Fruit fly (Drosophila melanogaster) whole organism, embryonic: ENCODE measurements around the gene eya.

Experiments used
- Aef1 ChIP-seq: fragments of 200-800 bp; sonication (Bioruptor generic); IDR thresholded peaks from 3 replicates; pipeline ENCODE4 v1.3.6; 2022; ENCODE audit warnings: missing biosample characterization, missing genetic modification characterization
- Asciz ChIP-seq: fragments of 200-800 bp; sonication (Bioruptor generic); optimal IDR thresholded peaks from 2 replicates; lab custom pipeline; 2017; ENCODE audit warnings: missing biosample characterization, mild to moderate bottlenecking, missing genetic modification characterization, missing genetic modification reagents
- Atf3 ChIP-seq: fragments of 200-800 bp; sonication (Bioruptor generic); optimal IDR thresholded peaks from 3 replicates; lab custom pipeline; 2016; ENCODE audit warnings: missing biosample characterization, missing genetic modification characterization
- Bgb ChIP-seq: fragments of 200-800 bp; sonication (Bioruptor generic); IDR thresholded peaks from 2 replicates; pipeline ENCODE4 v1.3.6; 2022; ENCODE audit warnings: missing biosample characterization, missing genetic modification characterization; ENCODE audit not compliant: partially characterized antibody
- CG11504 ChIP-seq: fragments of 200-800 bp; sonication (Bioruptor generic); optimal IDR thresholded peaks from 3 replicates; lab custom pipeline; 2019; ENCODE audit warnings: missing biosample characterization, mild to moderate bottlenecking, missing genetic modification characterization, moderate library complexity
- CG11560 ChIP-seq: fragments of 200-800 bp; sonication (Bioruptor generic); IDR thresholded peaks from 3 replicates; pipeline ENCODE4 v1.3.6; 2022; ENCODE audit warnings: missing biosample characterization, missing genetic modification characterization
- CG13775 ChIP-seq: fragments of 200-800 bp; sonication (Bioruptor generic); optimal IDR thresholded peaks from 3 replicates; lab custom pipeline; 2017; ENCODE audit warnings: missing biosample characterization, mild to moderate bottlenecking, missing genetic modification characterization
- CG1647 ChIP-seq: fragments of 200-800 bp; sonication (Bioruptor generic); optimal IDR thresholded peaks from 3 replicates; lab custom pipeline; 2016; ENCODE audit warnings: missing biosample characterization, missing genetic modification characterization
- CG16779 ChIP-seq: fragments of 200-800 bp; sonication (Bioruptor generic); IDR thresholded peaks from 2 replicates; pipeline ENCODE4 v1.3.6; 2022; ENCODE audit warnings: missing biosample characterization, missing genetic modification characterization
- CG18764 ChIP-seq: fragments of 200-800 bp; sonication (Bioruptor generic); optimal IDR thresholded peaks from 3 replicates; lab custom pipeline; 2016; ENCODE audit warnings: missing biosample characterization, missing genetic modification characterization
- CG2129 ChIP-seq: fragments of 200-800 bp; sonication (Bioruptor generic); IDR thresholded peaks from 2 replicates; pipeline ENCODE4 v1.3.6; 2022; ENCODE audit warnings: missing biosample characterization, missing genetic modification characterization; ENCODE audit not compliant: partially characterized antibody
- CG2875 ChIP-seq: fragments of 200-800 bp; sonication (Bioruptor generic); optimal IDR thresholded peaks from 2 replicates; lab custom pipeline; 2017; ENCODE audit warnings: missing biosample characterization, mild to moderate bottlenecking, missing genetic modification characterization, missing genetic modification reagents
- CG33557 ChIP-seq: fragments of 200-800 bp; sonication (Bioruptor generic); optimal IDR thresholded peaks from 2 replicates; lab custom pipeline; 2019; ENCODE audit warnings: missing biosample characterization, mild to moderate bottlenecking, missing genetic modification characterization, moderate library complexity
- CG34224 ChIP-seq: fragments of 200-800 bp; sonication (Bioruptor generic); IDR thresholded peaks from 3 replicates; pipeline ENCODE4 v1.3.6; 2022; ENCODE audit warnings: missing biosample characterization, missing genetic modification characterization; ENCODE audit not compliant: partially characterized antibody
- CG3995 ChIP-seq: fragments of 200-800 bp; sonication (Bioruptor generic); optimal IDR thresholded peaks from 3 replicates; lab custom pipeline; 2016; ENCODE audit warnings: missing biosample characterization, missing genetic modification characterization
- CG4282 ChIP-seq: fragments of 200-800 bp; sonication (Bioruptor generic); optimal IDR thresholded peaks from 2 replicates; lab custom pipeline; 2016; ENCODE audit warnings: missing biosample characterization, missing genetic modification characterization
- CG8089 ChIP-seq: fragments of 200-800 bp; sonication (Bioruptor generic); optimal IDR thresholded peaks from 3 replicates; lab custom pipeline; 2016; ENCODE audit warnings: missing biosample characterization, missing genetic modification characterization
- CG8388 ChIP-seq: fragments of 200-800 bp; sonication (Bioruptor generic); optimal IDR thresholded peaks from 2 replicates; lab custom pipeline; 2019; ENCODE audit warnings: missing biosample characterization, mild to moderate bottlenecking, missing genetic modification characterization, moderate library complexity
- CG9437 ChIP-seq: fragments of 200-800 bp; sonication (Bioruptor generic); optimal IDR thresholded peaks from 2 replicates; lab custom pipeline; 2018; ENCODE audit warnings: missing biosample characterization, mild to moderate bottlenecking, missing genetic modification characterization
- CG9876 ChIP-seq: fragments of 200-800 bp; sonication (Bioruptor generic); optimal IDR thresholded peaks from 2 replicates; lab custom pipeline; 2016; ENCODE audit warnings: missing biosample characterization, missing genetic modification characterization
- CHES-1-like ChIP-seq: fragments of 200-800 bp; sonication (Bioruptor generic); optimal IDR thresholded peaks from 2 replicates; lab custom pipeline; 2016; ENCODE audit warnings: missing biosample characterization, missing genetic modification characterization
- Chrac-16 ChIP-seq: fragments of 200-800 bp; sonication (Bioruptor generic); optimal IDR thresholded peaks from 3 replicates; lab custom pipeline; 2016; ENCODE audit warnings: missing biosample characterization, missing genetic modification characterization
- Dad ChIP-seq: fragments of 200-800 bp; sonication (Bioruptor generic); optimal IDR thresholded peaks from 3 replicates; lab custom pipeline; 2016; ENCODE audit warnings: missing biosample characterization, missing genetic modification characterization
- E2f1 ChIP-seq: fragments of 200-800 bp; sonication (Bioruptor generic); IDR thresholded peaks from 2 replicates; pipeline ENCODE4 v1.3.6; 2022; ENCODE audit warnings: missing biosample characterization, missing genetic modification characterization
- E2f2 ChIP-seq: fragments of 200-800 bp; sonication (Bioruptor generic); IDR thresholded peaks from 2 replicates; pipeline ENCODE4 v1.3.6; 2022; ENCODE audit warnings: missing biosample characterization, missing genetic modification characterization
- GATAe ChIP-seq: fragments of 200-800 bp; sonication (Bioruptor generic); conservative IDR thresholded peaks from 2 replicates; pipeline ENCODE4 v1.3.6; 2022; ENCODE audit warnings: missing biosample characterization, missing genetic modification characterization
- HLH4C ChIP-seq: fragments of 200-800 bp; sonication (Bioruptor generic); IDR thresholded peaks from 3 replicates; pipeline ENCODE4 v1.3.6; 2022; ENCODE audit warnings: missing biosample characterization, missing genetic modification characterization; ENCODE audit not compliant: partially characterized antibody
- HLHmδ ChIP-seq: fragments of 200-800 bp; sonication (Bioruptor generic); optimal IDR thresholded peaks from 2 replicates; lab custom pipeline; 2018; ENCODE audit warnings: missing biosample characterization, mild to moderate bottlenecking, missing genetic modification characterization, moderate library complexity
- MESR4 ChIP-seq: fragments of 200-800 bp; sonication (Bioruptor generic); optimal IDR thresholded peaks from 2 replicates; lab custom pipeline; 2018; ENCODE audit warnings: missing biosample characterization, mild to moderate bottlenecking, missing genetic modification characterization, moderate library complexity
- Oaz ChIP-seq: fragments of 200-800 bp; sonication (Bioruptor generic); IDR thresholded peaks from 2 replicates; pipeline ENCODE4 v1.3.6; 2022; ENCODE audit warnings: missing biosample characterization, missing genetic modification characterization
- Rfx ChIP-seq: fragments of 200-800 bp; sonication (Bioruptor generic); IDR thresholded peaks from 2 replicates; pipeline ENCODE4 v1.3.6; 2022; ENCODE audit warnings: missing biosample characterization, missing genetic modification characterization
- Side ChIP-seq: fragments of 200-800 bp; sonication (Bioruptor generic); optimal IDR thresholded peaks from 2 replicates; lab custom pipeline; 2016; ENCODE audit warnings: missing biosample characterization, missing genetic modification characterization
- Six4 ChIP-seq: fragments of 200-800 bp; sonication (Bioruptor generic); optimal IDR thresholded peaks from 2 replicates; lab custom pipeline; 2016; ENCODE audit warnings: missing biosample characterization, missing genetic modification characterization
- bsh ChIP-seq, 2 experiments: fragments of 200-800 bp; sonication (Bioruptor generic); optimal IDR thresholded peaks; 2 replicates each; lab custom pipeline; 2017 to 2018; ENCODE audit warnings: mild to moderate bottlenecking in 2 of 2, missing biosample characterization in 2 of 2, missing genetic modification characterization in 2 of 2, moderate library complexity in 1 of 2
- crol ChIP-seq: fragments of 200-800 bp; sonication (Bioruptor generic); IDR thresholded peaks from 2 replicates; pipeline ENCODE4 v1.3.6; 2022; ENCODE audit warnings: missing biosample characterization, missing genetic modification characterization
- dpn ChIP-seq, 2 experiments: fragments of 200-800 bp; sonication (Bioruptor generic); optimal IDR thresholded peaks; 3 replicates each; lab custom pipeline; 2016; ENCODE audit warnings: missing biosample characterization in 2 of 2, missing genetic modification characterization in 2 of 2
- ems ChIP-seq: fragments of 200-800 bp; sonication (Bioruptor generic); optimal IDR thresholded peaks from 3 replicates; lab custom pipeline; 2016; ENCODE audit warnings: missing biosample characterization, missing genetic modification characterization
- fd96Cb ChIP-seq: fragments of 200-800 bp; sonication (Bioruptor generic); optimal IDR thresholded peaks from 2 replicates; lab custom pipeline; 2018; ENCODE audit warnings: missing biosample characterization, mild to moderate bottlenecking, missing genetic modification characterization, moderate library complexity
- hth ChIP-seq: fragments of >200 bp; optimal IDR thresholded peaks from 2 replicates; lab custom pipeline; 2017; ENCODE audit warnings: inconsistent platforms
- ind ChIP-seq: fragments of 200-800 bp; sonication (Bioruptor generic); optimal IDR thresholded peaks from 3 replicates; lab custom pipeline; 2016; ENCODE audit warnings: missing biosample characterization, missing genetic modification characterization
- insv ChIP-seq, 2 experiments: fragments of 200-800 bp; sonication (Bioruptor generic); optimal IDR thresholded peaks; 3 replicates each; lab custom pipeline; 2016 to 2018; ENCODE audit warnings: missing biosample characterization in 2 of 2, missing genetic modification characterization in 2 of 2
- knrl ChIP-seq: fragments of 200-800 bp; sonication (Bioruptor generic); IDR thresholded peaks from 3 replicates; pipeline ENCODE4 v1.3.6; 2022; ENCODE audit warnings: missing biosample characterization, missing genetic modification characterization; ENCODE audit not compliant: partially characterized antibody
- luna ChIP-seq: fragments of 200-800 bp; sonication (Bioruptor generic); optimal IDR thresholded peaks from 2 replicates; lab custom pipeline; 2016; ENCODE audit warnings: missing biosample characterization, missing genetic modification characterization
- nom ChIP-seq: fragments of 200-800 bp; sonication (Bioruptor generic); optimal IDR thresholded peaks from 2 replicates; lab custom pipeline; 2017; ENCODE audit warnings: missing biosample characterization, missing genetic modification characterization, mild to moderate bottlenecking, moderate library complexity, missing genetic modification reagents
- oc ChIP-seq: fragments of 200-800 bp; sonication (Bioruptor generic); optimal IDR thresholded peaks from 2 replicates; lab custom pipeline; 2018; ENCODE audit warnings: missing biosample characterization, mild to moderate bottlenecking, missing genetic modification characterization, moderate library complexity
- pnt ChIP-seq: fragments of 200-800 bp; sonication (Bioruptor generic); optimal IDR thresholded peaks from 3 replicates; lab custom pipeline; 2016; ENCODE audit warnings: missing biosample characterization, missing genetic modification characterization
- row ChIP-seq: fragments of 200-800 bp; sonication (Bioruptor generic); IDR thresholded peaks from 3 replicates; pipeline ENCODE4 v1.3.6; 2022; ENCODE audit warnings: missing biosample characterization, missing genetic modification characterization
- sd ChIP-seq: fragments of 200-800 bp; sonication (Bioruptor generic); optimal IDR thresholded peaks from 3 replicates; lab custom pipeline; 2018; ENCODE audit warnings: missing biosample characterization, mild to moderate bottlenecking, missing genetic modification characterization, moderate library complexity
- toy ChIP-seq: fragments of 200-800 bp; sonication (Bioruptor generic); IDR thresholded peaks from 2 replicates; pipeline ENCODE4 v1.3.6; 2022; ENCODE audit warnings: missing biosample characterization, missing genetic modification characterization
- wdn ChIP-seq: fragments of 200-800 bp; sonication (Bioruptor generic); IDR thresholded peaks from 2 replicates; pipeline ENCODE4 v1.3.6; 2022; ENCODE audit warnings: missing biosample characterization, missing genetic modification characterization

Gene eya

DNA sequence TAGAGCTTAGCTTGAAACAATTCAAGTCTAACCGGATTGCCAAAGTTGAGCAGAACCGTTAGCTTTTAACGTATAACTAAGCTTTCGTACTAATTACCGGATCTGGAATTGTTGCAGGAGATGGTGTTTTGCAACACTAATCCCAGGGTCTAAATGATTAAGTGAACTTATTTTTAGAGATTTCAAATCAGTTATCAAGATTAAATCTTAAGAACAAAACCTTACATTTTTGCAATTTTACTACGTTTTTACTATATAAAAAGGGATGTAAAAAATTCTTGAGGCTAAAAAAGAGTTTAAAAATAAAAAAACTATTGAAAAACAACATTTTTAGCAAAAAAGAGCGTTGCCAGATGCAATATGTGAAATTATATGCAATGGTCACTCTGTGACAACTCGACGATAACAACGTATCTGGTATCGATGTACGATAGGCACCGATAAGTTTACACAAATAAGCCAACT, 58.1 kb downstream of the eya start, which contains the start of the genes KFase and epsilonCOP (continued):
- TF ChIP-seq CG13775 (GFP tag; lab: Kevin White, UChicago) (peak; percentile 69), insv (GFP tag; optimal IDR thresholded peaks at IDR 0.05; lab: Kevin White, UChicago) (peak in 1 of 2 experiments; percentile 19), wdn (GFP tag; lab: Robert Waterston, UW) (no peak), luna (GFP tag; lab: Kevin White, UChicago) (no peak), HLHmδ (GFP tag; lab: Kevin White, UChicago) (no peak), CG2129 (GFP tag; lab: Robert Waterston, UW) (no peak), CG11560 (tag; lab: Robert Waterston, UW) (no peak), crol (GFP tag; lab: Robert Waterston, UW) (no peak), hth (no peak), ems (GFP tag; lab: Kevin White, UChicago) (no peak), CG34224 (GFP tag; lab: Robert Waterston, UW) (peak; percentile 83), CG11504 (tag; lab: Kevin White, UChicago) (no peak), Asciz (GFP tag; lab: Kevin White, UChicago) (peak; percentile 10), nom (GFP tag; lab: Kevin White, UChicago) (no peak), ind (GFP tag; lab: Kevin White, UChicago) (peak; percentile 65), sd (tag; lab: Kevin White, UChicago) (peak; percentile 63), CG8388 (GFP tag; lab: Kevin White, UChicago) (peak; percentile 53), GATAe (GFP tag; lab: Robert Waterston, UW) (no peak), CG33557 (GFP tag; lab: Kevin White, UChicago) (peak; percentile 44), Rfx (GFP tag; lab: Robert Waterston, UW) (peak; percentile 65; the same call in 1 of the 2 replicates), Side (GFP tag; lab: Kevin White, UChicago) (peak; percentile 39), CG16779 (GFP tag; lab: Robert Waterston, UW) (no peak), knrl (peak; percentile 64), toy (GFP tag; lab: Robert Waterston, UW) (no peak), CHES-1-like (GFP tag; lab: Kevin White, UChicago) (peak; percentile 62), E2f2 (peak; percentile 56), Aef1 (0 out of 3 replicates have a peak, but pooled peaks have one; percentile 12), CG3995 (GFP tag; lab: Kevin White, UChicago) (peak; percentile 53), Bgb (GFP tag; lab: Robert Waterston, UW) (peak; percentile 78), pnt (no peak), MESR4 (no peak), CG8089 (GFP tag; lab: Kevin White, UChicago) (no peak), fd96Cb (tag; lab: Kevin White, UChicago) (peak; percentile 1), HLH4C (peak; percentile 87), CG18764 (GFP tag; lab: Kevin White, UChicago) (peak; percentile 20), Atf3 (GFP tag; lab: Kevin White, UChicago) (peak; percentile 20), bsh (GFP tag; optimal IDR thresholded peaks at IDR 0.05; lab: Kevin White, UChicago) (peak in 1 of 2 experiments; percentile 36), Chrac-16 (peak; percentile 35), CG9437 (GFP tag; lab: Kevin White, UChicago) (peak; percentile 81), row (GFP tag; lab: Robert Waterston, UW) (peak; percentile 68), E2f1 (no peak), Dad (peak; percentile 50), CG9876 (GFP tag; lab: Kevin White, UChicago) (peak; percentile 40), CG1647 (GFP tag; lab: Kevin White, UChicago) (peak; percentile 57), Oaz (GFP tag; lab: Robert Waterston, UW) (no peak), oc (tag; lab: Kevin White, UChicago) (peak; percentile 3), dpn (GFP tag; optimal IDR thresholded peaks at IDR 0.05; lab: Kevin White, UChicago) (peak; percentile 45 to 55), CG2875 (GFP tag; lab: Kevin White, UChicago) (no peak), Six4 (no peak), CG4282 (GFP tag; lab: Kevin White, UChicago) (no peak)
